Worm (Caenorhabditis elegans) whole organism, L3 larva: Measurements from ENCODE around the gene ugt-33.

Experiments used
- ceh-28 ChIP-seq: fragments of 150-350 bp; optimal IDR thresholded peaks from 2 replicates; lab custom pipeline; 2014; ENCODE audit warnings: missing biosample characterization, missing genetic modification reagents, missing genetic modification characterization
- ceh-9 ChIP-seq: sonication (generic microtip); optimal IDR thresholded peaks from 2 replicates; lab custom pipeline; 2018; ENCODE audit warnings: missing biosample characterization, missing genetic modification characterization
- elt-1 ChIP-seq: fragments of 150-350 bp; optimal IDR thresholded peaks from 2 replicates; lab custom pipeline; 2014; ENCODE audit warnings: missing biosample characterization, missing genetic modification characterization
- eor-1 ChIP-seq, 2 experiments: fragments of 150-350 bp; optimal IDR thresholded peaks; 2 replicates each; lab custom pipeline; 2014 to 2018; ENCODE audit warnings: missing biosample characterization in 2 of 2, missing genetic modification characterization in 2 of 2
- fkh-10 ChIP-seq: sonication (generic microtip); optimal IDR thresholded peaks from 2 replicates; lab custom pipeline; 2017; ENCODE audit warnings: missing biosample characterization, missing genetic modification reagents, missing genetic modification characterization
- jun-1 ChIP-seq: fragments of 150-350 bp; optimal IDR thresholded peaks from 2 replicates; lab custom pipeline; 2014; ENCODE audit warnings: missing biosample characterization, missing genetic modification reagents, missing genetic modification characterization
- mdl-1 ChIP-seq: fragments of 150-350 bp; optimal IDR thresholded peaks from 2 replicates; lab custom pipeline; 2014; ENCODE audit warnings: missing biosample characterization, missing genetic modification characterization
- nhr-11 ChIP-seq: fragments of 150-350 bp; optimal IDR thresholded peaks from 2 replicates; lab custom pipeline; 2014; ENCODE audit warnings: missing biosample characterization, missing genetic modification characterization
- nhr-25 ChIP-seq: sonication (generic microtip); optimal IDR thresholded peaks from 2 replicates; lab custom pipeline; 2017; ENCODE audit warnings: missing biosample characterization, missing genetic modification characterization
- nhr-28 ChIP-seq: fragments of 150-350 bp; optimal IDR thresholded peaks from 2 replicates; lab custom pipeline; 2014; ENCODE audit warnings: missing biosample characterization, missing genetic modification characterization
- nhr-43 ChIP-seq: sonication (generic microtip); optimal IDR thresholded peaks from 2 replicates; lab custom pipeline; 2016; ENCODE audit warnings: mild to moderate bottlenecking, missing genetic modification characterization, missing compliant biosample characterization; ENCODE audit not compliant: poor library complexity, severe bottlenecking
- nhr-77 ChIP-seq: fragments of 150-350 bp; optimal IDR thresholded peaks from 2 replicates; lab custom pipeline; 2014; ENCODE audit warnings: missing biosample characterization, missing genetic modification characterization
- pha-4 ChIP-seq: fragments of 150-350 bp; optimal IDR thresholded peaks from 2 replicates; lab custom pipeline; 2014; ENCODE audit warnings: missing biosample characterization, missing genetic modification reagents, missing genetic modification characterization
- pqm-1 ChIP-seq: fragments of 150-350 bp; optimal IDR thresholded peaks from 2 replicates; lab custom pipeline; 2017; ENCODE audit warnings: missing biosample characterization, missing genetic modification characterization, inconsistent platforms
- skn-1 ChIP-seq: fragments of 150-350 bp; optimal IDR thresholded peaks from 2 replicates; lab custom pipeline; 2014; ENCODE audit warnings: missing biosample characterization, missing genetic modification characterization
- snpc-4 ChIP-seq: fragments of 150-350 bp; optimal IDR thresholded peaks from 2 replicates; lab custom pipeline; 2014; ENCODE audit warnings: missing biosample characterization, missing genetic modification characterization
- tbx-2 ChIP-seq: sonication (generic microtip); optimal IDR thresholded peaks from 2 replicates; lab custom pipeline; 2016; ENCODE audit warnings: mild to moderate bottlenecking, missing genetic modification characterization, missing compliant biosample characterization
- zag-1 ChIP-seq: fragments of 150-350 bp; optimal IDR thresholded peaks from 2 replicates; lab custom pipeline; 2014; ENCODE audit warnings: missing biosample characterization, missing genetic modification characterization
- ztf-11 ChIP-seq: fragments of 150-350 bp; optimal IDR thresholded peaks from 2 replicates; lab custom pipeline; 2014; ENCODE audit warnings: missing biosample characterization, missing genetic modification characterization
- ztf-4 ChIP-seq: fragments of 150-350 bp; optimal IDR thresholded peaks from 2 replicates; lab custom pipeline; 2014; ENCODE audit warnings: missing biosample characterization, missing genetic modification characterization

The ugt-33 gene

ce11 chrV:10536808-10537207, 43.6 kb downstream of the ugt-33 start (continued):
- TF ChIP-seq nhr-43 (tag; lab: Kevin White, UChicago), result peak; percentile 89
- TF ChIP-seq fkh-10, result peak; percentile 37
- peak; percentile 32 for TF ChIP-seq zag-1 (tag; lab: Kevin White, UChicago)
- no peak for TF ChIP-seq nhr-28 (tag; lab: Kevin White, UChicago)
- TF ChIP-seq pha-4 (tag; lab: Kevin White, UChicago), result peak; percentile 94
- TF ChIP-seq nhr-25 (tag; lab: Kevin White, UChicago), result peak; percentile 97
- TF ChIP-seq eor-1 (tag; optimal IDR thresholded peaks at IDR 0.05; lab: Kevin White, UChicago), result no peak
- peak; percentile 47 for TF ChIP-seq elt-1 (tag; lab: Kevin White, UChicago)
- peak; percentile 65 for TF ChIP-seq mdl-1 (tag; lab: Kevin White, UChicago)

ce11 chrV:10539114-10539513, 45.9 kb downstream of the ugt-33 start, which contains the start of gene F25D1.8:
Gene F25D1.8, plus strand, starts transcription at chrV:10539414.
- TF ChIP-seq nhr-77, result no peak
- peak; percentile 21 for TF ChIP-seq pqm-1 (tag; lab: Kevin White, UChicago)
- TF ChIP-seq mdl-1 (tag; lab: Kevin White, UChicago), result no peak
- no peak for TF ChIP-seq skn-1 (tag; lab: Kevin White, UChicago)
- no peak for TF ChIP-seq ztf-11 (tag; lab: Kevin White, UChicago)
- no peak for TF ChIP-seq nhr-11 (tag; lab: Kevin White, UChicago)
- no peak for TF ChIP-seq eor-1 (tag; optimal IDR thresholded peaks at IDR 0.05; lab: Kevin White, UChicago)

ce11 chrV:10540024-10540423, 46.8 kb downstream of the ugt-33 start, which contains the start of gene degt-1:
Gene degt-1, plus strand, starts transcription at chrV:10540324.
- no peak for TF ChIP-seq tbx-2
- no peak for TF ChIP-seq nhr-28 (tag; lab: Kevin White, UChicago)
- TF ChIP-seq zag-1 (tag; lab: Kevin White, UChicago), result no peak
- TF ChIP-seq pqm-1 (tag; lab: Kevin White, UChicago), result no peak
- TF ChIP-seq ztf-4 (tag; lab: Kevin White, UChicago), result no peak
- TF ChIP-seq snpc-4 (tag; lab: Kevin White, UChicago), result no peak
- TF ChIP-seq jun-1 (tag; lab: Kevin White, UChicago), result no peak
- no peak for TF ChIP-seq nhr-11 (tag; lab: Kevin White, UChicago)
- TF ChIP-seq elt-1 (tag; lab: Kevin White, UChicago), result no peak
- no peak for TF ChIP-seq eor-1 (tag; optimal IDR thresholded peaks at IDR 0.05; lab: Kevin White, UChicago)
- TF ChIP-seq ceh-28, result no peak
- no peak for TF ChIP-seq ceh-9 (tag; lab: Kevin White, UChicago)
